Fruit fly (Drosophila melanogaster) whole organism, embryonic: Measurements from ENCODE around the gene Rlb1.
A peak's percentile ranks its signal among the peaks of the same experiment; 100 is the strongest.

Source experiments
- Asciz ChIP-seq: fragments of 200-800 bp; sonication (Bioruptor generic); optimal IDR thresholded peaks from 2 replicates; lab custom pipeline; 2017; ENCODE audit warnings: missing biosample characterization, mild to moderate bottlenecking, missing genetic modification characterization, missing genetic modification reagents
- B-H2 ChIP-seq: fragments of 200-800 bp; sonication (Bioruptor generic); optimal IDR thresholded peaks from 2 replicates; lab custom pipeline; 2018; ENCODE audit warnings: missing biosample characterization, mild to moderate bottlenecking, missing genetic modification characterization
- BEAF-32 ChIP-seq: fragments of 200-800 bp; sonication (Bioruptor generic); optimal IDR thresholded peaks from 3 replicates; lab custom pipeline; 2017; ENCODE audit warnings: missing biosample characterization, missing genetic modification characterization, mild to moderate bottlenecking, moderate library complexity, missing genetic modification reagents
- CG12155 ChIP-seq: fragments of 200-800 bp; sonication (Bioruptor generic); optimal IDR thresholded peaks from 3 replicates; lab custom pipeline; 2016; ENCODE audit warnings: missing biosample characterization, missing genetic modification characterization
- CG12391 ChIP-seq: fragments of 200-800 bp; sonication (Bioruptor generic); optimal IDR thresholded peaks from 3 replicates; lab custom pipeline; 2018; ENCODE audit warnings: missing biosample characterization, mild to moderate bottlenecking, missing genetic modification characterization, moderate library complexity
- CG13296 ChIP-seq: fragments of 200-800 bp; sonication (Bioruptor generic); optimal IDR thresholded peaks from 3 replicates; lab custom pipeline; 2018; ENCODE audit warnings: missing biosample characterization, mild to moderate bottlenecking, missing genetic modification characterization
- CG13775 ChIP-seq: fragments of 200-800 bp; sonication (Bioruptor generic); optimal IDR thresholded peaks from 3 replicates; lab custom pipeline; 2017; ENCODE audit warnings: missing biosample characterization, mild to moderate bottlenecking, missing genetic modification characterization
- CG14710 ChIP-seq: fragments of 200-800 bp; sonication (Bioruptor generic); optimal IDR thresholded peaks from 3 replicates; lab custom pipeline; 2019; ENCODE audit warnings: missing biosample characterization, mild to moderate bottlenecking, missing genetic modification characterization, moderate library complexity
- CG15269 ChIP-seq: fragments of 200-800 bp; sonication (Bioruptor generic); optimal IDR thresholded peaks from 2 replicates; lab custom pipeline; 2018; ENCODE audit warnings: missing biosample characterization, mild to moderate bottlenecking, missing genetic modification characterization, moderate library complexity
- CG16863 ChIP-seq: fragments of 200-800 bp; sonication (Bioruptor generic); optimal IDR thresholded peaks from 3 replicates; lab custom pipeline; 2016; ENCODE audit warnings: missing biosample characterization, missing genetic modification characterization
- CG2202 ChIP-seq: fragments of 200-800 bp; sonication (Bioruptor generic); optimal IDR thresholded peaks from 2 replicates; lab custom pipeline; 2018; ENCODE audit warnings: missing biosample characterization, mild to moderate bottlenecking, missing genetic modification characterization
- CG31365 ChIP-seq: fragments of 200-800 bp; sonication (Bioruptor generic); optimal IDR thresholded peaks from 2 replicates; lab custom pipeline; 2018; ENCODE audit warnings: missing biosample characterization, mild to moderate bottlenecking, missing genetic modification characterization
- CG34376 ChIP-seq: fragments of 200-800 bp; sonication (Bioruptor generic); optimal IDR thresholded peaks from 2 replicates; lab custom pipeline; 2018; ENCODE audit warnings: missing biosample characterization, mild to moderate bottlenecking, missing genetic modification characterization
- CG4282 ChIP-seq: fragments of 200-800 bp; sonication (Bioruptor generic); optimal IDR thresholded peaks from 2 replicates; lab custom pipeline; 2016; ENCODE audit warnings: missing biosample characterization, missing genetic modification characterization
- CG4360 ChIP-seq: fragments of 200-800 bp; sonication (Bioruptor generic); IDR thresholded peaks from 2 replicates; pipeline ENCODE4 v1.3.6; 2022; ENCODE audit warnings: missing biosample characterization, missing genetic modification characterization
- CG6689 ChIP-seq: fragments of 200-800 bp; sonication (Bioruptor generic); IDR thresholded peaks from 2 replicates; pipeline ENCODE4 v1.3.6; 2022; ENCODE audit warnings: missing biosample characterization, missing genetic modification characterization
- CG8924 ChIP-seq: fragments of 200-800 bp; optimal IDR thresholded peaks from 3 replicates; lab custom pipeline; 2019; ENCODE audit warnings: missing biosample characterization, mild to moderate bottlenecking, missing genetic modification characterization, moderate library complexity
- CG9609 ChIP-seq: fragments of 200-800 bp; sonication (Bioruptor generic); optimal IDR thresholded peaks from 3 replicates; lab custom pipeline; 2016; ENCODE audit warnings: missing biosample characterization, missing genetic modification characterization
- Dref ChIP-seq: fragments of 200-800 bp; sonication (Bioruptor generic); IDR thresholded peaks from 2 replicates; pipeline ENCODE4 v1.3.6; 2022; ENCODE audit warnings: missing biosample characterization, missing genetic modification characterization
- Eip74EF ChIP-seq, 2 experiments: fragments of 200-800 bp in 1 of 2; fragments of >200 bp in 1 of 2; sonication (Bioruptor generic) in 1 of 2; optimal IDR thresholded peaks; 2 replicates each; lab custom pipeline; 2017 to 2019; ENCODE audit warnings: missing biosample characterization in 2 of 2, missing genetic modification characterization in 2 of 2, mild to moderate bottlenecking in 1 of 2, moderate library complexity in 1 of 2
- GATAe ChIP-seq: fragments of 200-800 bp; sonication (Bioruptor generic); conservative IDR thresholded peaks from 2 replicates; pipeline ENCODE4 v1.3.6; 2022; ENCODE audit warnings: missing biosample characterization, missing genetic modification characterization
- Gsc ChIP-seq: fragments of 200-800 bp; sonication (Bioruptor generic); IDR thresholded peaks from 2 replicates; pipeline ENCODE4 v1.3.6; 2022; ENCODE audit warnings: missing biosample characterization, missing genetic modification characterization
- H2.0 ChIP-seq: fragments of 200-800 bp; sonication (Bioruptor generic); IDR thresholded peaks from 2 replicates; pipeline ENCODE4 v1.3.6; 2022; ENCODE audit warnings: missing biosample characterization, missing genetic modification characterization
- Hey ChIP-seq: fragments of 200-800 bp; sonication (Bioruptor generic); optimal IDR thresholded peaks from 3 replicates; lab custom pipeline; 2018; ENCODE audit warnings: missing biosample characterization, mild to moderate bottlenecking, missing genetic modification characterization
- Hr3 ChIP-seq: fragments of 200-800 bp; sonication (Bioruptor generic); optimal IDR thresholded peaks from 3 replicates; lab custom pipeline; 2016; ENCODE audit warnings: missing biosample characterization, missing genetic modification characterization
- Lhr ChIP-seq: fragments of 200-800 bp; sonication (Bioruptor generic); optimal IDR thresholded peaks from 3 replicates; lab custom pipeline; 2017; ENCODE audit warnings: mild to moderate bottlenecking, missing biosample characterization, missing genetic modification reagents, missing genetic modification characterization
- Lim3 ChIP-seq: fragments of 200-800 bp; sonication (Bioruptor generic); IDR thresholded peaks from 2 replicates; pipeline ENCODE4 v1.3.6; 2022; ENCODE audit warnings: missing biosample characterization, missing genetic modification characterization
- MBD-R2 ChIP-seq: fragments of 200-800 bp; sonication (Bioruptor generic); IDR thresholded peaks from 2 replicates; pipeline ENCODE4 v1.3.6; 2022; ENCODE audit warnings: missing biosample characterization, missing genetic modification characterization
- Max ChIP-seq: fragments of 200-800 bp; sonication (Bioruptor generic); optimal IDR thresholded peaks from 2 replicates; lab custom pipeline; 2016; ENCODE audit warnings: missing biosample characterization, mild to moderate bottlenecking, missing genetic modification characterization
- NC2β ChIP-seq: fragments of 200-800 bp; sonication (Bioruptor generic); optimal IDR thresholded peaks from 2 replicates; lab custom pipeline; 2016; ENCODE audit warnings: missing biosample characterization, missing genetic modification characterization
- Opbp ChIP-seq: fragments of 200-800 bp; sonication (Bioruptor generic); IDR thresholded peaks from 3 replicates; pipeline ENCODE4 v1.3.6; 2022; ENCODE audit warnings: missing biosample characterization, missing genetic modification characterization; ENCODE audit not compliant: partially characterized antibody
- Scr ChIP-seq: fragments of 200-800 bp; sonication (Bioruptor generic); IDR thresholded peaks from 2 replicates; pipeline ENCODE4 v1.3.6; 2022; ENCODE audit warnings: missing biosample characterization, missing genetic modification characterization; ENCODE audit not compliant: partially characterized antibody
- Xrp1 ChIP-seq: fragments of 200-800 bp; sonication (Bioruptor generic); IDR thresholded peaks from 2 replicates; pipeline ENCODE4 v1.3.6; 2022; ENCODE audit warnings: missing biosample characterization, missing genetic modification characterization
- cas ChIP-seq: fragments of 200-800 bp; sonication (Bioruptor generic); IDR thresholded peaks from 2 replicates; pipeline ENCODE4 v1.3.6; 2022; ENCODE audit warnings: missing biosample characterization, missing genetic modification characterization
- chm ChIP-seq: fragments of 200-800 bp; sonication (Bioruptor generic); IDR thresholded peaks from 2 replicates; pipeline ENCODE4 v1.3.6; 2022; ENCODE audit warnings: missing biosample characterization, missing genetic modification characterization
- dan ChIP-seq: fragments of 200-800 bp; sonication (Bioruptor generic); IDR thresholded peaks from 2 replicates; pipeline ENCODE4 v1.3.6; 2022; ENCODE audit warnings: missing biosample characterization, missing genetic modification characterization
- danr ChIP-seq: fragments of 200-800 bp; sonication (Bioruptor generic); IDR thresholded peaks from 2 replicates; pipeline ENCODE4 v1.3.6; 2022; ENCODE audit warnings: missing biosample characterization, missing genetic modification characterization
- esg ChIP-seq: fragments of 200-800 bp; sonication (Bioruptor generic); conservative IDR thresholded peaks from 2 replicates; pipeline ENCODE4 v1.3.6; 2022; ENCODE audit warnings: missing biosample characterization, missing genetic modification characterization
- ewg ChIP-seq: fragments of 200-800 bp; sonication (Bioruptor generic); optimal IDR thresholded peaks from 3 replicates; lab custom pipeline; 2017; ENCODE audit warnings: mild to moderate bottlenecking, missing biosample characterization, missing genetic modification reagents, missing genetic modification characterization
- grau ChIP-seq: fragments of 200-800 bp; optimal IDR thresholded peaks from 3 replicates; lab custom pipeline; 2019; ENCODE audit warnings: missing biosample characterization, mild to moderate bottlenecking, missing genetic modification characterization, moderate library complexity
- hbn ChIP-seq: fragments of 200-800 bp; sonication (Bioruptor generic); IDR thresholded peaks from 2 replicates; pipeline ENCODE4 v1.3.6; 2022; ENCODE audit warnings: missing biosample characterization, missing genetic modification characterization; ENCODE audit not compliant: partially characterized antibody
- lbe ChIP-seq: fragments of 200-800 bp; sonication (Bioruptor generic); optimal IDR thresholded peaks from 2 replicates; lab custom pipeline; 2016; ENCODE audit warnings: missing biosample characterization, mild to moderate bottlenecking, missing genetic modification characterization
- mirr ChIP-seq: fragments of 200-800 bp; sonication (Bioruptor generic); optimal IDR thresholded peaks from 3 replicates; lab custom pipeline; 2018; ENCODE audit warnings: missing biosample characterization, mild to moderate bottlenecking, missing genetic modification characterization
- mld ChIP-seq: fragments of 200-800 bp; sonication (Bioruptor generic); IDR thresholded peaks from 3 replicates; pipeline ENCODE4 v1.3.6; 2022; ENCODE audit warnings: missing biosample characterization, missing genetic modification characterization; ENCODE audit not compliant: partially characterized antibody
- sc ChIP-seq, 3 experiments: fragments of >200 bp in 2 of 3; fragments of 200-800 bp in 1 of 3; sonication (Bioruptor generic) in 1 of 3; optimal IDR thresholded peaks; 2 replicates in 2 of 3; 3 replicates in 1 of 3; lab custom pipeline; 2017; ENCODE audit warnings: mild to moderate bottlenecking in 1 of 3, missing biosample characterization in 1 of 3, missing genetic modification characterization in 1 of 3, missing genetic modification reagents in 1 of 3
- sim ChIP-seq: fragments of 200-800 bp; sonication (Bioruptor generic); IDR thresholded peaks from 2 replicates; pipeline ENCODE4 v1.3.6; 2022; ENCODE audit warnings: missing biosample characterization, missing genetic modification characterization
- stwl ChIP-seq: fragments of 200-800 bp; sonication (Bioruptor generic); optimal IDR thresholded peaks from 3 replicates; lab custom pipeline; 2018; ENCODE audit warnings: missing biosample characterization, mild to moderate bottlenecking, missing genetic modification characterization, moderate library complexity

Gene Rlb1

DNA sequence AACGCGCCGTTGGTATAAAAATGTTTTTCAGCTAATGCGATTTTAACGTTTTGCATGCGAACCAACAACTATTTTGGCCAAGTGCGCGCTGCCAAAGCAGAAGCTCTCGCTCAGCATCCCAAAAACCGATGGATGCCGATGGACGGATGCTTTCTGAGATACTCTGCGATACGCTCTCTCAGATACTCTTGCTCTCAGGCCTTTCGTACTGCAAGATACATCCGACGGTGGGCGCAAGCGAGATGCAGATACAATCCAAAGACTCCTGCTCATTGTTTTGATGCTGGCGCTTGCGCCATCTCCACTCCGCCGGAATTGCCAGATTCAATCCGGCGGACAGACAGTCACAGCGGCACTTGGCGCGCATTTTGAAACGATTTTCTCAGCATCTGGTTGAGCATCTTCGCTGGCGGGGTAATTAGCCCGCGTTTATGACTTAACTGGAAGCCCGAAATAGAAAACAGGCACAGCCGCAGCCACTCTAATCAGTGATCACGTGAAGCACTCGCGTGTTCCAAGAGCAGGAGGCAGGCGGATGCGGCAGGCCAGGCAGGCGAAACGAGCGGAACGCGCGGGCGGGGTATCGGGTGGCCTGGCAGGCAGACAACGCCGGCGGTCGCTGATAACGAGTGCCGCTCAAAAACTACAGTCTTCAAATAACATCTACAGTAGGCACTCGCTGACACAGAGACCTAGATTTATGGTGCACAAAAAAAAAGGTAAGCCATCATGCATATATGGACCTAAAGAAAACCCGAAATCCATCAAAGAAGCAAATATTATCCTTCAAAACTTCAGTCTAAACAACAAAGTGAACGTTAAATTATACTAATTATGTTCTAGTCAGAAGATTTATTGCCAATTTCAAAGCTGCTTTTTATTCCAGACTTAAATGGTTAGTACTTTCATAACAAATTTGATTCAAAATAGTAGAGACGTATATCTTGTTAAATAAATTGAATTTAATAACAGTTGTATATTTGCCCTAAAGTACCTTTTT, 19.2 kb upstream of the Rlb1 start, which contains the start of gene CG16779 (continued):
- TF ChIP-seq Xrp1 (GFP tag; lab: Robert Waterston, UW): 0 out of 2 replicates have a peak, but pooled peaks have one; percentile 10
- no peak for TF ChIP-seq Gsc
- TF ChIP-seq Dref (GFP tag; lab: Robert Waterston, UW): 0 out of 2 replicates have a peak, but pooled peaks have one; percentile 17
- TF ChIP-seq esg: no peak
- TF ChIP-seq lbe (GFP tag; lab: Kevin White, UChicago): no peak
- no peak for TF ChIP-seq Hey (tag; lab: Kevin White, UChicago)
- peak; percentile 32 for TF ChIP-seq CG12155 (GFP tag; lab: Kevin White, UChicago)
- no peak for TF ChIP-seq dan (GFP tag; lab: Robert Waterston, UW)
- TF ChIP-seq cas (GFP tag; lab: Robert Waterston, UW): no peak
- TF ChIP-seq Eip74EF (GFP tag; optimal IDR thresholded peaks at IDR 0.05; lab: Kevin White, UChicago): peak in 1 of 2 experiments; percentile 56
- no peak for TF ChIP-seq B-H2 (GFP tag; lab: Kevin White, UChicago)
- no peak for TF ChIP-seq BEAF-32 (GFP tag; lab: Kevin White, UChicago)
- TF ChIP-seq CG9609 (GFP tag; lab: Kevin White, UChicago): no peak
- no peak for TF ChIP-seq Opbp (GFP tag; lab: Robert Waterston, UW)
- peak; percentile 53 for TF ChIP-seq Hr3 (GFP tag; lab: Kevin White, UChicago)
- TF ChIP-seq CG14710 (tag; lab: Kevin White, UChicago): peak; percentile 50
- TF ChIP-seq Scr: 0 out of 2 replicates have a peak, but pooled peaks have one; percentile 31
- TF ChIP-seq CG4282: no peak
- no peak for TF ChIP-seq Max (GFP tag; lab: Kevin White, UChicago)
- TF ChIP-seq CG31365 (tag; lab: Kevin White, UChicago): no peak
- no peak for TF ChIP-seq H2.0 (GFP tag; lab: Robert Waterston, UW)
- TF ChIP-seq stwl: no peak
- no peak for TF ChIP-seq Lim3 (GFP tag; lab: Robert Waterston, UW)
- TF ChIP-seq mirr (GFP tag; lab: Kevin White, UChicago): no peak
- no peak for TF ChIP-seq sc (optimal IDR thresholded peaks at IDR 0.05; lab: Kevin White, UChicago)
- no peak for TF ChIP-seq sc (GFP tag; optimal IDR thresholded peaks at IDR 0.05; lab: Kevin White, UChicago)
- no peak for TF ChIP-seq danr (GFP tag; lab: Robert Waterston, UW)
- TF ChIP-seq CG6689 (GFP tag; lab: Robert Waterston, UW): 0 out of 2 replicates have a peak, but pooled peaks have one; percentile 25
- no peak for TF ChIP-seq hbn (GFP tag; lab: Robert Waterston, UW)
- TF ChIP-seq Lhr (GFP tag; lab: Kevin White, UChicago): no peak
- no peak for TF ChIP-seq Asciz (GFP tag; lab: Kevin White, UChicago)
- peak; percentile 38 for TF ChIP-seq CG13775 (GFP tag; lab: Kevin White, UChicago)
- peak; percentile 10; the same call in 1 of the 2 replicates for TF ChIP-seq chm (GFP tag; lab: Robert Waterston, UW)
- peak; percentile 60 for TF ChIP-seq CG34376 (GFP tag; lab: Kevin White, UChicago)
- no peak for TF ChIP-seq GATAe (GFP tag; lab: Robert Waterston, UW)
- peak; percentile 10 for TF ChIP-seq CG16863 (GFP tag; lab: Kevin White, UChicago)
- TF ChIP-seq mld (GFP tag; lab: Robert Waterston, UW): no peak
- TF ChIP-seq CG4360 (GFP tag; lab: Robert Waterston, UW): no peak
- no peak for TF ChIP-seq NC2β
- TF ChIP-seq sim (GFP tag; lab: Robert Waterston, UW): no peak
- peak; percentile 36 for TF ChIP-seq CG12391 (tag; lab: Kevin White, UChicago)
- peak; percentile 100 for TF ChIP-seq ewg
- TF ChIP-seq CG8924: peak; percentile 14
- peak; percentile 49 for TF ChIP-seq CG15269 (tag; lab: Kevin White, UChicago)
- TF ChIP-seq MBD-R2 (GFP tag; lab: Robert Waterston, UW): no peak; the same call in 1 of the 2 replicates
- TF ChIP-seq grau (tag; lab: Kevin White, UChicago): peak; percentile 90
- TF ChIP-seq CG2202 (tag; lab: Kevin White, UChicago): no peak
- peak; percentile 2 for TF ChIP-seq CG13296 (GFP tag; lab: Kevin White, UChicago)
